Worm (Caenorhabditis elegans) whole organism, young adult: ENCODE data around the gene siah-1.

Experiments used
- B0261.1 ChIP-seq: sonication (generic microtip); optimal IDR thresholded peaks from 2 replicates; lab custom pipeline; 2016; ENCODE audit warnings: mild to moderate bottlenecking, missing genetic modification characterization, moderate library complexity, missing compliant biosample characterization
- C06A6.2 ChIP-seq: fragments of 200-800 bp; sonication (Bioruptor generic); conservative IDR thresholded peaks from 2 replicates; pipeline ENCODE4 v1.3.6; 2022; ENCODE audit warnings: missing genetic modification characterization, missing compliant biosample characterization
- C17E4.6 ChIP-seq: fragments of 200-800 bp; sonication (Bioruptor generic); IDR thresholded peaks from 2 replicates; pipeline ENCODE4 v1.3.6; 2022; ENCODE audit warnings: missing genetic modification reagents, missing genetic modification characterization, missing compliant biosample characterization
- F10E7.11 ChIP-seq: sonication (generic microtip); optimal IDR thresholded peaks from 2 replicates; lab custom pipeline; 2017; ENCODE audit warnings: mild to moderate bottlenecking, missing genetic modification characterization, moderate library complexity, missing compliant biosample characterization
- F23B12.7 ChIP-seq: sonication (generic microtip); optimal IDR thresholded peaks from 2 replicates; lab custom pipeline; 2017; ENCODE audit warnings: missing genetic modification characterization, mild to moderate bottlenecking, missing compliant biosample characterization, antibody characterized with exemption, moderate library complexity; ENCODE audit not compliant: insufficient read depth
- F37B4.10 ChIP-seq: fragments of 200-800 bp; sonication (Bioruptor generic); IDR thresholded peaks from 2 replicates; pipeline ENCODE4 v1.3.6; 2022; ENCODE audit warnings: missing genetic modification characterization, missing compliant biosample characterization
- F52B5.7 ChIP-seq: sonication (generic microtip); optimal IDR thresholded peaks from 2 replicates; lab custom pipeline; 2016; ENCODE audit warnings: mild to moderate bottlenecking, missing genetic modification characterization, missing compliant biosample characterization
- F55B11.4 ChIP-seq: sonication (generic microtip); optimal IDR thresholded peaks from 2 replicates; lab custom pipeline; 2016; ENCODE audit warnings: missing compliant biosample characterization, missing genetic modification characterization, borderline replicate concordance; ENCODE audit not compliant: insufficient read depth
- F57A8.1 ChIP-seq: fragments of 200-800 bp; sonication (Bioruptor generic); optimal IDR thresholded peaks from 2 replicates; lab custom pipeline; 2018; ENCODE audit warnings: mild to moderate bottlenecking, missing genetic modification characterization, moderate library complexity, missing compliant biosample characterization
- T07F8.4 ChIP-seq: sonication (generic microtip); optimal IDR thresholded peaks from 2 replicates; lab custom pipeline; 2016; ENCODE audit warnings: mild to moderate bottlenecking, missing genetic modification characterization, moderate library complexity, missing compliant biosample characterization
- Y53F4B.3 ChIP-seq: fragments of 200-800 bp; sonication (Bioruptor generic); IDR thresholded peaks from 2 replicates; pipeline ENCODE4 v1.3.6; 2022; ENCODE audit warnings: missing genetic modification reagents, missing genetic modification characterization, missing compliant biosample characterization
- Y53G8AR.9 ChIP-seq: fragments of 200-800 bp; sonication (Bioruptor generic); conservative IDR thresholded peaks from 2 replicates; pipeline ENCODE4 v1.3.6; 2022; ENCODE audit warnings: missing genetic modification reagents, missing genetic modification characterization, missing compliant biosample characterization
- Y56A3A.18 ChIP-seq: fragments of 200-800 bp; sonication (Bioruptor generic); IDR thresholded peaks from 2 replicates; pipeline ENCODE4 v1.3.6; 2022; ENCODE audit warnings: missing genetic modification reagents, missing genetic modification characterization, missing compliant biosample characterization
- Y79H2A.3 ChIP-seq: fragments of 200-800 bp; sonication (Bioruptor generic); conservative IDR thresholded peaks from 2 replicates; pipeline ENCODE4 v1.3.6; 2022; ENCODE audit warnings: missing genetic modification reagents, missing genetic modification characterization, missing compliant biosample characterization
- ama-1 ChIP-seq, 3 experiments: fragments of 150-350 bp in 1 of 3; sonication (generic microtip) in 2 of 3; optimal IDR thresholded peaks; 2 replicates each; lab custom pipeline; 2014 to 2018; ENCODE audit warnings: missing biosample characterization in 2 of 3, missing genetic modification characterization in 2 of 3, missing genetic modification reagents in 2 of 3
- bed-1 ChIP-seq: fragments of 200-800 bp; sonication (Bioruptor generic); IDR thresholded peaks from 2 replicates; pipeline ENCODE4 v1.3.6; 2022; ENCODE audit warnings: missing genetic modification reagents, missing genetic modification characterization, missing compliant biosample characterization
- bed-2 ChIP-seq: fragments of 200-800 bp; sonication (Bioruptor generic); IDR thresholded peaks from 2 replicates; pipeline ENCODE4 v1.3.6; 2022; ENCODE audit warnings: missing genetic modification reagents, missing genetic modification characterization, missing compliant biosample characterization
- ceh-27 ChIP-seq: fragments of 200-800 bp; sonication (Bioruptor generic); optimal IDR thresholded peaks from 2 replicates; lab custom pipeline; 2018; ENCODE audit warnings: mild to moderate bottlenecking, missing genetic modification characterization, moderate library complexity, missing compliant biosample characterization
- die-1 ChIP-seq: sonication (generic microtip); optimal IDR thresholded peaks from 2 replicates; lab custom pipeline; 2016; ENCODE audit warnings: missing genotype, mild to moderate bottlenecking, missing genetic modification characterization, missing compliant biosample characterization
- dox-1 ChIP-seq: fragments of 200-800 bp; sonication (Bioruptor generic); IDR thresholded peaks from 2 replicates; pipeline ENCODE4 v1.3.6; 2022; ENCODE audit warnings: missing genetic modification reagents, missing genetic modification characterization, missing compliant biosample characterization
- dpff-1 ChIP-seq: sonication (generic microtip); optimal IDR thresholded peaks from 2 replicates; lab custom pipeline; 2017; ENCODE audit warnings: mild to moderate bottlenecking, missing genetic modification characterization, missing compliant biosample characterization
- dpl-1 ChIP-seq: fragments of 150-350 bp; optimal IDR thresholded peaks from 2 replicates; lab custom pipeline; 2014; ENCODE audit warnings: missing biosample characterization, missing genetic modification reagents, missing genetic modification characterization
- ets-4 ChIP-seq: fragments of 200-800 bp; sonication (Bioruptor generic); optimal IDR thresholded peaks from 2 replicates; lab custom pipeline; 2018; ENCODE audit warnings: mild to moderate bottlenecking, missing genetic modification characterization, missing compliant biosample characterization
- gei-17 ChIP-seq: fragments of 200-800 bp; sonication (Bioruptor generic); optimal IDR thresholded peaks from 2 replicates; lab custom pipeline; 2018; ENCODE audit warnings: mild to moderate bottlenecking, missing genetic modification characterization, missing compliant biosample characterization
- him-1 ChIP-seq: sonication (generic microtip); optimal IDR thresholded peaks from 2 replicates; lab custom pipeline; 2016; ENCODE audit warnings: missing genotype, missing genetic modification reagents, missing genetic modification characterization, missing compliant biosample characterization
- hlh-26 ChIP-seq: fragments of 200-800 bp; sonication (Bioruptor generic); conservative IDR thresholded peaks from 2 replicates; pipeline ENCODE4 v1.3.6; 2022; ENCODE audit warnings: missing genetic modification reagents, missing genetic modification characterization, missing compliant biosample characterization
- hmg-20 ChIP-seq: fragments of 200-800 bp; sonication (Bioruptor generic); IDR thresholded peaks from 2 replicates; pipeline ENCODE4 v1.3.6; 2022; ENCODE audit warnings: missing genetic modification reagents, missing genetic modification characterization, missing compliant biosample characterization
- lin-35 ChIP-seq, 3 experiments: fragments of 150-350 bp in 2 of 3; sonication (generic microtip) in 1 of 3; optimal IDR thresholded peaks; 2 replicates each; lab custom pipeline; 2014 to 2018; ENCODE audit warnings: missing biosample characterization in 3 of 3, missing genetic modification characterization in 3 of 3, missing genetic modification reagents in 3 of 3
- lin-40 ChIP-seq: sonication (generic microtip); optimal IDR thresholded peaks from 2 replicates; lab custom pipeline; 2016; ENCODE audit warnings: missing genetic modification characterization, mild to moderate bottlenecking, missing compliant biosample characterization, missing genotype, missing genetic modification reagents
- lin-54 ChIP-seq: fragments of 200-800 bp; sonication (Bioruptor generic); optimal IDR thresholded peaks from 2 replicates; lab custom pipeline; 2018; ENCODE audit warnings: mild to moderate bottlenecking, missing genetic modification characterization, missing compliant biosample characterization
- lsl-1 ChIP-seq: fragments of 200-800 bp; sonication (Bioruptor generic); optimal IDR thresholded peaks from 2 replicates; lab custom pipeline; 2018; ENCODE audit warnings: mild to moderate bottlenecking, missing genetic modification characterization, moderate library complexity, missing compliant biosample characterization
- madf-10 ChIP-seq: sonication (generic microtip); optimal IDR thresholded peaks from 2 replicates; lab custom pipeline; 2016; ENCODE audit warnings: mild to moderate bottlenecking, missing genetic modification characterization, missing compliant biosample characterization
- madf-3 ChIP-seq: fragments of 200-800 bp; sonication (Bioruptor generic); IDR thresholded peaks from 2 replicates; pipeline ENCODE4 v1.3.6; 2022; ENCODE audit warnings: missing genetic modification reagents, missing genetic modification characterization, missing compliant biosample characterization
- madf-6 ChIP-seq: fragments of 200-800 bp; sonication (Bioruptor generic); IDR thresholded peaks from 2 replicates; pipeline ENCODE4 v1.3.6; 2022; ENCODE audit warnings: missing genetic modification reagents, missing genetic modification characterization, missing compliant biosample characterization
- mxl-1 ChIP-seq: sonication (generic microtip); optimal IDR thresholded peaks from 2 replicates; lab custom pipeline; 2016; ENCODE audit warnings: missing genetic modification characterization, missing compliant biosample characterization
- nfya-1 ChIP-seq: sonication (generic microtip); optimal IDR thresholded peaks from 2 replicates; lab custom pipeline; 2017; ENCODE audit warnings: antibody characterized with exemption, missing compliant biosample characterization, missing genetic modification characterization, borderline replicate concordance; ENCODE audit not compliant: insufficient read depth
- nhr-80 ChIP-seq: sonication (generic microtip); optimal IDR thresholded peaks from 2 replicates; lab custom pipeline; 2016; ENCODE audit warnings: missing genetic modification characterization, missing compliant biosample characterization
- pha-4 ChIP-seq: fragments of 150-350 bp; sonication (generic microtip); optimal IDR thresholded peaks from 2 replicates; lab custom pipeline; 2014; ENCODE audit warnings: missing biosample characterization, missing genetic modification reagents, missing genetic modification characterization
- rcor-1 ChIP-seq: fragments of 200-800 bp; sonication (Bioruptor generic); IDR thresholded peaks from 2 replicates; pipeline ENCODE4 v1.3.6; 2022; ENCODE audit warnings: missing genetic modification reagents, missing genetic modification characterization, missing compliant biosample characterization
- rpc-1 ChIP-seq, 2 experiments: fragments of 150-350 bp in 1 of 2; sonication (generic microtip) in 1 of 2; optimal IDR thresholded peaks; 2 replicates each; lab custom pipeline; 2014 to 2018; ENCODE audit warnings: missing biosample characterization in 1 of 2, missing genetic modification characterization in 1 of 2, missing genetic modification reagents in 1 of 2, missing genotype in 1 of 2
- sdz-38 ChIP-seq: sonication (generic microtip); optimal IDR thresholded peaks from 2 replicates; lab custom pipeline; 2016; ENCODE audit warnings: missing genotype, missing genetic modification characterization, missing compliant biosample characterization
- somi-1 ChIP-seq: fragments of 200-800 bp; sonication (Bioruptor generic); optimal IDR thresholded peaks from 2 replicates; lab custom pipeline; 2018; ENCODE audit warnings: mild to moderate bottlenecking, missing genetic modification characterization, missing compliant biosample characterization
- sptf-2 ChIP-seq: fragments of 200-800 bp; sonication (Bioruptor generic); optimal IDR thresholded peaks from 2 replicates; lab custom pipeline; 2018; ENCODE audit warnings: mild to moderate bottlenecking, missing genetic modification characterization, missing compliant biosample characterization
- tbp1 ChIP-seq: fragments of 200-800 bp; sonication (Bioruptor generic); optimal IDR thresholded peaks from 2 replicates; lab custom pipeline; 2018; ENCODE audit warnings: mild to moderate bottlenecking, missing genetic modification characterization, missing compliant biosample characterization
- unc-130 ChIP-seq: sonication (generic microtip); optimal IDR thresholded peaks from 2 replicates; lab custom pipeline; 2016; ENCODE audit warnings: missing genetic modification reagents, missing genetic modification characterization, missing compliant biosample characterization
- zfh-2 ChIP-seq: fragments of 200-800 bp; sonication (Bioruptor generic); conservative IDR thresholded peaks from 2 replicates; pipeline ENCODE4 v1.3.6; 2022; ENCODE audit warnings: missing genetic modification reagents, missing genetic modification characterization, missing compliant biosample characterization
- ztf-22 ChIP-seq: fragments of 200-800 bp; sonication (Bioruptor generic); optimal IDR thresholded peaks from 2 replicates; lab custom pipeline; 2018; ENCODE audit warnings: mild to moderate bottlenecking, missing genetic modification characterization, moderate library complexity, missing compliant biosample characterization
- ztf-6 ChIP-seq: fragments of 200-800 bp; sonication (Bioruptor generic); IDR thresholded peaks from 2 replicates; pipeline ENCODE4 v1.3.6; 2022; ENCODE audit warnings: missing genetic modification reagents, missing genetic modification characterization, missing compliant biosample characterization

The siah-1 gene

DNA sequence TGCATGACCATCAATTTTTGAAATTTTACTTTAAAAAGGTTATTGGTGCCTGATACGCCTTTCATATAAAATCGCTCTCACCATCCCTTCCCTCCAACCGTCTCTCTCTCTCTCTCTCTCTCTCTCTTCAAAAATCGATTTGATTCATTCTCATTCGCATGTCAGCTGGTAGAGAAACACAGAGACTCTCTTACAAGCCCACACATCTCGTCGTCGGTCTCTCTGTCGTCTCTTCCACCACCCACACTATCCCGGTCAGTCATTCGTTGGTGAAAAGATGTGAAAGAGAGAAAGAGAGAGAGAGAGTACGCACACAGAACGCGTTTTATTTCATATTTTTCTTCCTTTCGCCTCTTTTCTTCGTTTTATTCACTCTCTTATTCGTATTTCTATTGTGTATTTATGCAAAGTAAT lies 1.4 kb upstream of the siah-1 start:
- TF ChIP-seq madf-6 (GFP tag; lab: Robert Waterston, UW): no peak
- 0 out of 2 replicates have a peak, but pooled peaks have one; percentile 24 for TF ChIP-seq hmg-20 (GFP tag; lab: Robert Waterston, UW)
- TF ChIP-seq lin-40: peak; percentile 60
- peak; percentile 39 for TF ChIP-seq gei-17 (GFP tag; lab: Kevin White, UChicago)
- no peak for TF ChIP-seq F55B11.4 (tag; lab: Kevin White, UChicago)
- no peak for TF ChIP-seq F10E7.11 (tag; lab: Kevin White, UChicago)
- no peak for TF ChIP-seq bed-2
- TF ChIP-seq dox-1: peak; percentile 67; the same call in 1 of the 2 replicates
- no peak for TF ChIP-seq sdz-38
- no peak for TF ChIP-seq C17E4.6 (GFP tag; lab: Robert Waterston, UW)
- peak; percentile 36 for TF ChIP-seq madf-10 (tag; lab: Kevin White, UChicago)
- no peak for TF ChIP-seq T07F8.4 (tag; lab: Kevin White, UChicago)
- no peak for TF ChIP-seq dpl-1 (GFP tag; lab: Kevin White, UChicago)
- no peak for TF ChIP-seq Y53G8AR.9 (GFP tag; lab: Robert Waterston, UW)
- peak; percentile 9 for TF ChIP-seq pha-4
- no peak for TF ChIP-seq F52B5.7 (tag; lab: Kevin White, UChicago)
- TF ChIP-seq F57A8.1 (GFP tag; lab: Kevin White, UChicago): no peak
- TF ChIP-seq madf-3 (GFP tag; lab: Robert Waterston, UW): no peak
- TF ChIP-seq ztf-22: peak; percentile 3
- TF ChIP-seq ama-1 (optimal IDR thresholded peaks at IDR 0.05; lab: Kevin White, UChicago): no peak
- no peak for TF ChIP-seq ama-1 (GFP tag; optimal IDR thresholded peaks at IDR 0.05; lab: Kevin White, UChicago)
- peak; percentile 78 for TF ChIP-seq ets-4 (GFP tag; lab: Kevin White, UChicago)
- peak; percentile 17 for TF ChIP-seq F23B12.7 (tag; lab: Kevin White, UChicago)
- TF ChIP-seq lin-54: peak; percentile 28
- TF ChIP-seq unc-130: no peak
- TF ChIP-seq Y79H2A.3 (GFP tag; lab: Robert Waterston, UW): no peak
- TF ChIP-seq tbp1: peak; percentile 20
- TF ChIP-seq lsl-1 (GFP tag; lab: Kevin White, UChicago): no peak
- TF ChIP-seq zfh-2 (GFP tag; lab: Robert Waterston, UW): peak; percentile 71
- TF ChIP-seq rcor-1: peak; percentile 48
- TF ChIP-seq mxl-1 (tag; lab: Kevin White, UChicago): no peak
- no peak for TF ChIP-seq bed-1
- no peak for TF ChIP-seq die-1 (tag; lab: Kevin White, UChicago)
- TF ChIP-seq B0261.1: no peak
- peak in 1 of 3 experiments; percentile 49 for TF ChIP-seq lin-35 (GFP tag; optimal IDR thresholded peaks at IDR 0.05; lab: Kevin White, UChicago)
- peak; percentile 38 for TF ChIP-seq ceh-27 (GFP tag; lab: Kevin White, UChicago)
- no peak for TF ChIP-seq F37B4.10 (GFP tag; lab: Robert Waterston, UW)
- no peak for TF ChIP-seq dpff-1 (tag; lab: Kevin White, UChicago)
- no peak for TF ChIP-seq Y56A3A.18 (GFP tag; lab: Robert Waterston, UW)
- no peak for TF ChIP-seq ztf-6 (GFP tag; lab: Robert Waterston, UW)
- TF ChIP-seq C06A6.2: no peak
- TF ChIP-seq him-1 (tag; lab: Kevin White, UChicago): no peak
- no peak for TF ChIP-seq sptf-2
- no peak for TF ChIP-seq rpc-1 (optimal IDR thresholded peaks at IDR 0.05; lab: Kevin White, UChicago)
- TF ChIP-seq rpc-1 (tag; optimal IDR thresholded peaks at IDR 0.05; lab: Kevin White, UChicago): no peak
- no peak for TF ChIP-seq hlh-26 (GFP tag; lab: Robert Waterston, UW)
- no peak for TF ChIP-seq nfya-1 (tag; lab: Kevin White, UChicago)
- TF ChIP-seq Y53F4B.3 (GFP tag; lab: Robert Waterston, UW): no peak
- TF ChIP-seq nhr-80: peak; percentile 48
- peak; percentile 72 for TF ChIP-seq somi-1 (GFP tag; lab: Kevin White, UChicago)
